Worm (Caenorhabditis elegans) whole organism, L1 larva: ENCODE data around the gene R10H10.7.

Experiments used
- C04F5.9 ChIP-seq: sonication (generic microtip); optimal IDR thresholded peaks from 2 replicates; lab custom pipeline; 2016; ENCODE audit warnings: missing genetic modification characterization, missing compliant biosample characterization
- F16B12.6 ChIP-seq: fragments of 150-350 bp; optimal IDR thresholded peaks from 2 replicates; lab custom pipeline; 2014; ENCODE audit warnings: missing biosample characterization, missing genetic modification characterization
- alr-1 ChIP-seq: fragments of 200-800 bp; sonication (Bioruptor generic); optimal IDR thresholded peaks from 2 replicates; lab custom pipeline; 2018; ENCODE audit warnings: borderline replicate concordance, mild to moderate bottlenecking, missing genetic modification characterization, missing compliant biosample characterization
- aly-2 ChIP-seq: fragments of 150-350 bp; optimal IDR thresholded peaks from 2 replicates; lab custom pipeline; 2014; ENCODE audit warnings: missing biosample characterization, missing genetic modification characterization
- ama-1 ChIP-seq: fragments of 150-350 bp; optimal IDR thresholded peaks from 2 replicates; lab custom pipeline; 2014
- ceh-63 ChIP-seq: fragments of 200-800 bp; sonication (Bioruptor generic); optimal IDR thresholded peaks from 2 replicates; lab custom pipeline; 2018; ENCODE audit warnings: mild to moderate bottlenecking, missing genetic modification characterization, missing compliant biosample characterization
- ceh-8 ChIP-seq: fragments of 200-800 bp; sonication (Bioruptor generic); optimal IDR thresholded peaks from 2 replicates; lab custom pipeline; 2018; ENCODE audit warnings: mild to moderate bottlenecking, missing genetic modification characterization, moderate library complexity, missing compliant biosample characterization
- ceh-82 ChIP-seq, 3 experiments: fragments of 150-350 bp in 1 of 3; sonication (generic microtip) in 2 of 3; optimal IDR thresholded peaks; 2 replicates each; lab custom pipeline; 2014 to 2017; ENCODE audit warnings: missing biosample characterization in 3 of 3, missing genetic modification characterization in 3 of 3
- ces-1 ChIP-seq: fragments of 150-350 bp; optimal IDR thresholded peaks from 2 replicates; lab custom pipeline; 2014; ENCODE audit warnings: missing biosample characterization, missing genetic modification reagents, missing genetic modification characterization
- dpl-1 ChIP-seq, 3 experiments: fragments of 150-350 bp in 2 of 3; sonication (generic microtip) in 1 of 3; optimal IDR thresholded peaks; 2 replicates each; lab custom pipeline; 2014 to 2017; ENCODE audit warnings: missing biosample characterization in 3 of 3, missing genetic modification characterization in 3 of 3, missing genetic modification reagents in 3 of 3
- dsc-1 ChIP-seq: sonication (generic microtip); optimal IDR thresholded peaks from 2 replicates; lab custom pipeline; 2016; ENCODE audit warnings: mild to moderate bottlenecking, missing genetic modification characterization, missing compliant biosample characterization
- efl-1 ChIP-seq, 4 experiments: fragments of 150-350 bp; optimal IDR thresholded peaks in 3 of 4; peaks in 1 of 4; 1 replicate in 1 of 4; 2 replicates in 3 of 4; lab custom pipeline; 2014; ENCODE audit warnings: missing biosample characterization in 2 of 4, missing genetic modification characterization in 2 of 4, missing genetic modification reagents in 2 of 4
- efl-3 ChIP-seq: fragments of 200-800 bp; sonication (Bioruptor generic); optimal IDR thresholded peaks from 2 replicates; lab custom pipeline; 2018; ENCODE audit warnings: mild to moderate bottlenecking, missing genetic modification characterization, missing compliant biosample characterization
- egl-27 ChIP-seq, 2 experiments: fragments of 150-350 bp in 1 of 2; sonication (generic microtip); optimal IDR thresholded peaks; 3 replicates each; lab custom pipeline; 2017 to 2018; ENCODE audit warnings: missing biosample characterization in 2 of 2, missing genetic modification characterization in 2 of 2, missing genetic modification reagents in 2 of 2
- elt-2 ChIP-seq: sonication (generic microtip); optimal IDR thresholded peaks from 2 replicates; lab custom pipeline; 2016; ENCODE audit warnings: missing genetic modification characterization, mild to moderate bottlenecking, inconsistent platforms, missing compliant biosample characterization, missing genetic modification reagents
- elt-3 ChIP-seq, 6 experiments: fragments of 150-350 bp in 1 of 6; sonication (generic microtip); optimal IDR thresholded peaks; 2 replicates each; lab custom pipeline; 2017 to 2018; ENCODE audit warnings: missing biosample characterization in 6 of 6, missing genetic modification characterization in 6 of 6, inconsistent platforms in 1 of 6
- ets-5 ChIP-seq: fragments of 200-800 bp; sonication (Bioruptor generic); IDR thresholded peaks from 2 replicates; pipeline ENCODE4 v1.3.6; 2022; ENCODE audit warnings: missing genetic modification characterization, missing compliant biosample characterization
- fkh-4 ChIP-seq: sonication (generic microtip); optimal IDR thresholded peaks from 2 replicates; lab custom pipeline; 2016; ENCODE audit warnings: missing compliant biosample characterization, missing genetic modification characterization, borderline replicate concordance
- fkh-8 ChIP-seq: sonication (generic microtip); optimal IDR thresholded peaks from 2 replicates; lab custom pipeline; 2016; ENCODE audit warnings: mild to moderate bottlenecking, missing genetic modification characterization, missing compliant biosample characterization
- hlh-4 ChIP-seq: sonication (generic microtip); optimal IDR thresholded peaks from 2 replicates; lab custom pipeline; 2016; ENCODE audit warnings: mild to moderate bottlenecking, missing genetic modification characterization, missing compliant biosample characterization
- irx-1 ChIP-seq: sonication (generic microtip); optimal IDR thresholded peaks from 2 replicates; lab custom pipeline; 2016; ENCODE audit warnings: missing genetic modification characterization, missing compliant biosample characterization
- jun-1 ChIP-seq: fragments of 150-350 bp; optimal IDR thresholded peaks from 2 replicates; lab custom pipeline; 2014; ENCODE audit warnings: missing biosample characterization, missing genetic modification reagents, missing genetic modification characterization
- lin-13 ChIP-seq: fragments of 150-350 bp; optimal IDR thresholded peaks from 2 replicates; lab custom pipeline; 2014; ENCODE audit warnings: missing biosample characterization, missing genetic modification reagents, missing genetic modification characterization
- lin-14 ChIP-seq: fragments of 200-800 bp; sonication (Bioruptor generic); optimal IDR thresholded peaks from 2 replicates; lab custom pipeline; 2018; ENCODE audit warnings: mild to moderate bottlenecking, missing genetic modification characterization, moderate library complexity, missing compliant biosample characterization
- lin-15B ChIP-seq: fragments of 150-350 bp; sonication (generic microtip); optimal IDR thresholded peaks from 3 replicates; lab custom pipeline; 2014; ENCODE audit warnings: missing biosample characterization, missing genetic modification characterization
- lin-35 ChIP-seq, 2 experiments: fragments of 150-350 bp; optimal IDR thresholded peaks; 2 replicates each; lab custom pipeline; 2014; ENCODE audit warnings: missing biosample characterization in 2 of 2, missing genetic modification characterization in 2 of 2, missing genetic modification reagents in 2 of 2
- lin-39 ChIP-seq: fragments of 150-350 bp; optimal IDR thresholded peaks from 2 replicates; lab custom pipeline; 2014; ENCODE audit warnings: missing biosample characterization, missing genetic modification reagents, missing genetic modification characterization
- mab-9 ChIP-seq: fragments of 200-800 bp; sonication (Bioruptor generic); IDR thresholded peaks from 2 replicates; pipeline ENCODE4 v1.3.6; 2022; ENCODE audit warnings: missing genetic modification reagents, missing genetic modification characterization, missing compliant biosample characterization
- mdl-1 ChIP-seq, 2 experiments: fragments of 150-350 bp; optimal IDR thresholded peaks; 2 replicates each; lab custom pipeline; 2014 to 2017; ENCODE audit warnings: missing biosample characterization in 2 of 2, missing genetic modification characterization in 2 of 2, inconsistent platforms in 1 of 2
- mef-2 ChIP-seq: fragments of 150-350 bp; optimal IDR thresholded peaks from 2 replicates; lab custom pipeline; 2014; ENCODE audit warnings: missing biosample characterization, missing genetic modification characterization
- nhr-19 ChIP-seq: fragments of 200-800 bp; sonication (Bioruptor generic); conservative IDR thresholded peaks from 2 replicates; pipeline ENCODE4 v1.3.6; 2022; ENCODE audit warnings: missing genetic modification characterization, missing compliant biosample characterization
- nhr-20 ChIP-seq: sonication (generic microtip); optimal IDR thresholded peaks from 2 replicates; lab custom pipeline; 2016; ENCODE audit warnings: mild to moderate bottlenecking, missing genetic modification characterization, missing compliant biosample characterization
- nhr-28 ChIP-seq: fragments of 150-350 bp; optimal IDR thresholded peaks from 2 replicates; lab custom pipeline; 2014; ENCODE audit warnings: missing biosample characterization, missing genetic modification characterization
- nhr-47 ChIP-seq: sonication (generic microtip); optimal IDR thresholded peaks from 2 replicates; lab custom pipeline; 2016; ENCODE audit warnings: mild to moderate bottlenecking, missing genetic modification characterization, moderate library complexity, missing compliant biosample characterization
- nhr-76 ChIP-seq: sonication (generic microtip); optimal IDR thresholded peaks from 2 replicates; lab custom pipeline; 2017; ENCODE audit warnings: missing biosample characterization, missing genetic modification characterization
- nhr-77 ChIP-seq: fragments of 150-350 bp; optimal IDR thresholded peaks from 2 replicates; lab custom pipeline; 2014; ENCODE audit warnings: missing biosample characterization, missing genetic modification characterization
- nhr-84 ChIP-seq: sonication (generic microtip); optimal IDR thresholded peaks from 2 replicates; lab custom pipeline; 2017; ENCODE audit warnings: missing biosample characterization, missing genetic modification characterization
- nhr-90 ChIP-seq: sonication (generic microtip); optimal IDR thresholded peaks from 2 replicates; lab custom pipeline; 2016; ENCODE audit warnings: mild to moderate bottlenecking, missing genetic modification characterization, missing compliant biosample characterization; ENCODE audit not compliant: poor library complexity
- pag-3 ChIP-seq: sonication (generic microtip); optimal IDR thresholded peaks from 2 replicates; lab custom pipeline; 2017; ENCODE audit warnings: missing genetic modification characterization, mild to moderate bottlenecking, missing compliant biosample characterization, antibody characterized with exemption, borderline replicate concordance; ENCODE audit not compliant: insufficient read depth
- pqm-1 ChIP-seq: sonication (generic microtip); optimal IDR thresholded peaks from 3 replicates; lab custom pipeline; 2017; ENCODE audit warnings: missing biosample characterization, missing genetic modification characterization
- rnt-1 ChIP-seq: sonication (generic microtip); optimal IDR thresholded peaks from 2 replicates; lab custom pipeline; 2016; ENCODE audit warnings: mild to moderate bottlenecking, missing genetic modification characterization, moderate library complexity, missing compliant biosample characterization
- snpc-4 ChIP-seq: fragments of 150-350 bp; optimal IDR thresholded peaks from 2 replicates; lab custom pipeline; 2014; ENCODE audit warnings: missing biosample characterization, missing genetic modification characterization
- snu-23 ChIP-seq: sonication (generic microtip); optimal IDR thresholded peaks from 2 replicates; lab custom pipeline; 2016; ENCODE audit warnings: missing genetic modification characterization, missing compliant biosample characterization
- sox-4 ChIP-seq: sonication (generic microtip); optimal IDR thresholded peaks from 2 replicates; lab custom pipeline; 2016; ENCODE audit warnings: missing genetic modification characterization, missing compliant biosample characterization
- tbx-2 ChIP-seq: sonication (generic microtip); optimal IDR thresholded peaks from 2 replicates; lab custom pipeline; 2016; ENCODE audit warnings: missing genetic modification characterization, missing compliant biosample characterization
- unc-130 ChIP-seq: fragments of 150-350 bp; optimal IDR thresholded peaks from 2 replicates; lab custom pipeline; 2017; ENCODE audit warnings: missing biosample characterization, missing genetic modification characterization, inconsistent platforms
- unc-62 ChIP-seq: fragments of 150-350 bp; optimal IDR thresholded peaks from 2 replicates; lab custom pipeline; 2014; ENCODE audit warnings: missing biosample characterization, missing genetic modification reagents, missing genetic modification characterization
- vab-15 ChIP-seq: sonication (generic microtip); optimal IDR thresholded peaks from 2 replicates; lab custom pipeline; 2017; ENCODE audit warnings: missing genotype, mild to moderate bottlenecking, missing genetic modification characterization, missing compliant biosample characterization
- xbp-1 ChIP-seq: sonication (generic microtip); optimal IDR thresholded peaks from 2 replicates; lab custom pipeline; 2016; ENCODE audit warnings: missing genetic modification characterization, missing compliant biosample characterization
- zip-4 ChIP-seq: fragments of 200-800 bp; sonication (Bioruptor generic); optimal IDR thresholded peaks from 2 replicates; lab custom pipeline; 2018; ENCODE audit warnings: mild to moderate bottlenecking, missing genetic modification characterization, moderate library complexity, missing compliant biosample characterization
- ztf-11 ChIP-seq, 2 experiments: sonication (generic microtip); optimal IDR thresholded peaks; 2 replicates each; lab custom pipeline; 2016 to 2017; ENCODE audit warnings: missing genetic modification characterization in 2 of 2, missing biosample characterization in 1 of 2, missing compliant biosample characterization in 1 of 2
- ztf-4 ChIP-seq: fragments of 150-350 bp; optimal IDR thresholded peaks from 2 replicates; lab custom pipeline; 2014; ENCODE audit warnings: missing biosample characterization, missing genetic modification characterization

Gene R10H10.7

ce11 chrIV:10380626-10381025 lies 33.1 kb downstream of the R10H10.7 start:
- TF ChIP-seq vab-15 (tag; lab: Kevin White, UChicago) = no peak
- peak; percentile 85 for TF ChIP-seq lin-14 (GFP tag; lab: Kevin White, UChicago)
- peak; percentile 12 to 24 (median 16) for TF ChIP-seq dpl-1 (GFP tag; optimal IDR thresholded peaks at IDR 0.05; lab: Kevin White, UChicago)
- peak; percentile 46 for TF ChIP-seq nhr-19 (GFP tag; lab: Robert Waterston, UW)
- no peak for TF ChIP-seq fkh-4
- no peak for TF ChIP-seq lin-39 (tag; lab: Kevin White, UChicago)
- TF ChIP-seq nhr-76 (tag; lab: Kevin White, UChicago) = no peak
- TF ChIP-seq rnt-1 (tag; lab: Kevin White, UChicago) = peak; percentile 68
- no peak for TF ChIP-seq mef-2 (tag; lab: Kevin White, UChicago)
- TF ChIP-seq nhr-77 (tag; lab: Kevin White, UChicago) = no peak
- TF ChIP-seq elt-3 (tag; optimal IDR thresholded peaks at IDR 0.05; lab: Kevin White, UChicago) = peak in 1 of 6 experiments; percentile 48
- no peak for TF ChIP-seq hlh-4 (tag; lab: Kevin White, UChicago)
- TF ChIP-seq efl-3 (GFP tag; lab: Kevin White, UChicago) = no peak
- peak in 1 of 2 experiments; percentile 65 for TF ChIP-seq mdl-1 (tag; optimal IDR thresholded peaks at IDR 0.05; lab: Kevin White, UChicago)
- TF ChIP-seq irx-1 (tag; lab: Kevin White, UChicago) = no peak
- no peak for TF ChIP-seq aly-2 (tag; lab: Kevin White, UChicago)
- TF ChIP-seq ztf-4 (tag; lab: Kevin White, UChicago) = peak; percentile 36
- TF ChIP-seq pag-3 (tag; lab: Kevin White, UChicago) = no peak
- no peak for TF ChIP-seq ceh-8 (GFP tag; lab: Kevin White, UChicago)
- peak; percentile 60 for TF ChIP-seq nhr-20 (tag; lab: Kevin White, UChicago)
- TF ChIP-seq alr-1 (tag; lab: Kevin White, UChicago) = no peak
- no peak for TF ChIP-seq jun-1 (tag; lab: Kevin White, UChicago)
- no peak for TF ChIP-seq mab-9 (GFP tag; lab: Robert Waterston, UW)
- TF ChIP-seq nhr-28 (tag; lab: Kevin White, UChicago) = no peak
- no peak for TF ChIP-seq pqm-1 (tag; lab: Kevin White, UChicago)
- no peak for TF ChIP-seq snpc-4 (tag; lab: Kevin White, UChicago)
- TF ChIP-seq unc-62 = no peak
- TF ChIP-seq egl-27 (tag; optimal IDR thresholded peaks at IDR 0.05; lab: Kevin White, UChicago) = no peak
- TF ChIP-seq C04F5.9 = no peak
- peak; percentile 61 for TF ChIP-seq snu-23
- peak; percentile 12 for TF ChIP-seq xbp-1
- TF ChIP-seq ces-1 = no peak
- peak in 1 of 3 experiments; percentile 34 for TF ChIP-seq ceh-82 (tag; optimal IDR thresholded peaks at IDR 0.05; lab: Kevin White, UChicago)
- TF ChIP-seq elt-2 = peak; percentile 14
- peak; percentile 32 to 36 for TF ChIP-seq efl-1 (optimal IDR thresholded peaks at IDR 0.05; lab: Kevin White, UChicago)
- TF ChIP-seq efl-1 (GFP tag; optimal IDR thresholded peaks at IDR 0.05 in 1 of 2; lab: Kevin White, UChicago) = peak; percentile 41 to 94
- no peak for TF ChIP-seq ceh-63 (GFP tag; lab: Kevin White, UChicago)
- peak; percentile 55 for TF ChIP-seq nhr-47 (tag; lab: Kevin White, UChicago)
- TF ChIP-seq lin-15B (tag; lab: Kevin White, UChicago) = no peak
- no peak for TF ChIP-seq nhr-84
- TF ChIP-seq sox-4 (tag; lab: Kevin White, UChicago) = no peak
- TF ChIP-seq fkh-8 = no peak
- TF ChIP-seq ets-5 = no peak
- TF ChIP-seq zip-4 (GFP tag; lab: Kevin White, UChicago) = no peak
- TF ChIP-seq nhr-90 (tag; lab: Kevin White, UChicago) = peak; percentile 47
- peak; percentile 50 for TF ChIP-seq tbx-2 (tag; lab: Kevin White, UChicago)
- TF ChIP-seq dsc-1 (tag; lab: Kevin White, UChicago) = peak; percentile 11
- TF ChIP-seq ztf-11 (tag; optimal IDR thresholded peaks at IDR 0.05; lab: Kevin White, UChicago) = peak in 1 of 2 experiments; percentile 40
- no peak for TF ChIP-seq lin-13
- TF ChIP-seq unc-130 (tag; lab: Kevin White, UChicago) = no peak
- TF ChIP-seq F16B12.6 (tag; lab: Kevin White, UChicago) = no peak
- peak; percentile 9 to 67 for TF ChIP-seq lin-35 (GFP tag; optimal IDR thresholded peaks at IDR 0.05; lab: Kevin White, UChicago)
- no peak for TF ChIP-seq ama-1 (lab: Kevin White, UChicago)
